Fruit fly (Drosophila melanogaster) whole organism, wandering third instar larva: Measurements from ENCODE around the gene Cyp4ac2.
A peak's percentile ranks its signal among the peaks of the same experiment; 100 is the strongest.

Experiments
- Rel ChIP-seq, 2 experiments: fragments of 200-800 bp; sonication (Bioruptor generic) in 1 of 2; optimal IDR thresholded peaks; 2 replicates in 1 of 2; 3 replicates in 1 of 2; lab custom pipeline; 2016 to 2019; ENCODE audit warnings: mild to moderate bottlenecking in 2 of 2, missing biosample characterization in 2 of 2, missing genetic modification characterization in 2 of 2, moderate library complexity in 1 of 2
- Sp1 ChIP-seq: fragments of 200-800 bp; sonication (Bioruptor generic); optimal IDR thresholded peaks from 3 replicates; lab custom pipeline; 2019; ENCODE audit warnings: missing biosample characterization, mild to moderate bottlenecking, missing genetic modification characterization, moderate library complexity
- br ChIP-seq: fragments of 200-800 bp; sonication (Bioruptor generic); optimal IDR thresholded peaks from 2 replicates; lab custom pipeline; 2016; ENCODE audit warnings: missing biosample characterization, missing genetic modification characterization
- dl ChIP-seq, 2 experiments: fragments of 175-275, 200-275 bp in 1 of 2; fragments of 200-275 bp in 1 of 2; sonication (Bioruptor generic); optimal IDR thresholded peaks; lab custom pipeline; 2018; ENCODE audit warnings: mild to moderate bottlenecking in 2 of 2, missing biosample characterization in 2 of 2, missing genetic modification characterization in 2 of 2, moderate library complexity in 2 of 2; ENCODE audit not compliant: partially characterized antibody in 2 of 2, insufficient read depth in 1 of 2

dm6 chr2L:5232967-5233909, 33.0 kb upstream of the Cyp4ac2 start:
- TF ChIP-seq br (GFP tag; lab: Kevin White, UChicago) (no peak), Rel (GFP tag; optimal IDR thresholded peaks at IDR 0.05; lab: Kevin White, UChicago) (no peak), Rel (tag; optimal IDR thresholded peaks at IDR 0.05; lab: Kevin White, UChicago) (peak; percentile 92), Sp1 (GFP tag; lab: Kevin White, UChicago) (no peak), dl (GFP tag; optimal IDR thresholded peaks at IDR 0.05; lab: Kevin White, UChicago; ENCODE audit: insufficient read depth in 1 of 2, partially characterized antibody in 2 of 2) (no peak)
